Worm (Caenorhabditis elegans): Measurements from ENCODE around the gene qars-1.

The qars-1 gene

ce11 chrIV:15039477-15039876 is 26.5 kb upstream of the qars-1 start, which contains the start of gene hrpu-1 (continued):
- no peak for TF ChIP-seq F22D6.2 (tag; optimal IDR thresholded peaks at IDR 0.05)
- TF ChIP-seq nhr-27 (tag; optimal IDR thresholded peaks at IDR 0.05): no peak
- TF ChIP-seq egl-44 (GFP tag; IDR thresholded peaks at IDR 0.05): 0 out of 2 replicates have a peak, but pooled peaks have one; percentile 25
- 0 out of 2 replicates have a peak, but pooled peaks have one; percentile 19 for TF ChIP-seq C17E4.6 (GFP tag; IDR thresholded peaks at IDR 0.05)
- peak; percentile 41 for TF ChIP-seq lsy-27 (tag; optimal IDR thresholded peaks at IDR 0.05; ENCODE audit: borderline replicate concordance, insufficient read depth)
- peak; percentile 7 for TF ChIP-seq gei-17 (GFP tag; optimal IDR thresholded peaks at IDR 0.05)
- TF ChIP-seq mcd-1 (GFP tag; IDR thresholded peaks at IDR 0.05): peak; percentile 87
- peak; percentile 39; the same call in 1 of the 2 replicates for TF ChIP-seq cebp-1 (GFP tag; IDR thresholded peaks at IDR 0.05)
- peak; percentile 79 for TF ChIP-seq cebp-1 (tag; optimal IDR thresholded peaks at IDR 0.05)
- TF ChIP-seq athp-1 (tag; optimal IDR thresholded peaks at IDR 0.05): peak; percentile 73
- TF ChIP-seq ZK185.1 (tag; optimal IDR thresholded peaks at IDR 0.05; ENCODE audit: poor library complexity, severe bottlenecking): peak; percentile 62
- TF ChIP-seq pha-4 (tag; optimal IDR thresholded peaks at IDR 0.05): no peak
- peak; percentile 67 for TF ChIP-seq unc-130 (GFP tag; optimal IDR thresholded peaks at IDR 0.05)
- peak; percentile 57 for TF ChIP-seq ceh-27 (GFP tag; optimal IDR thresholded peaks at IDR 0.05)
- peak; percentile 86 for TF ChIP-seq pbrm-1 (GFP tag; IDR thresholded peaks at IDR 0.05)
- peak; percentile 75 for TF ChIP-seq rcor-1 (GFP tag; IDR thresholded peaks at IDR 0.05)
- TF ChIP-seq Y79H2A.3 (GFP tag; conservative IDR thresholded peaks at IDR 0.05): 0 out of 2 replicates have a peak, but pooled peaks have one; percentile 38
- peak; percentile 74 for TF ChIP-seq lin-26 (GFP tag; IDR thresholded peaks at IDR 0.05)
- TF ChIP-seq F49E8.2 (tag; optimal IDR thresholded peaks at IDR 0.05; ENCODE audit: insufficient read depth): peak; percentile 90
- peak; percentile 56 for TF ChIP-seq hmg-1.2 (GFP tag; IDR thresholded peaks at IDR 0.05)
- TF ChIP-seq repo-1 (tag; optimal IDR thresholded peaks at IDR 0.05): peak; percentile 74
- peak; percentile 41 for TF ChIP-seq hrde-1 (tag; optimal IDR thresholded peaks at IDR 0.05; ENCODE audit: borderline replicate concordance)
- TF ChIP-seq lir-1 (GFP tag; conservative IDR thresholded peaks at IDR 0.05): peak; percentile 77
- TF ChIP-seq T07F8.4 (tag; optimal IDR thresholded peaks at IDR 0.05): no peak
- TF ChIP-seq attf-3 (GFP tag; conservative IDR thresholded peaks at IDR 0.05): peak; percentile 71; the same call in 1 of the 2 replicates
- TF ChIP-seq zfh-2 (GFP tag; conservative IDR thresholded peaks at IDR 0.05): no peak
- TF ChIP-seq madf-6 (GFP tag; IDR thresholded peaks at IDR 0.05): peak; percentile 84
- peak; percentile 40 for TF ChIP-seq ceh-100 (GFP tag; IDR thresholded peaks at IDR 0.05)
- TF ChIP-seq F39B2.1 (GFP tag; IDR thresholded peaks at IDR 0.05): 0 out of 2 replicates have a peak, but pooled peaks have one; percentile 49
- peak; percentile 97 for TF ChIP-seq lin-54 (GFP tag; optimal IDR thresholded peaks at IDR 0.05)
- TF ChIP-seq zim-3 (tag; optimal IDR thresholded peaks at IDR 0.05): no peak
- peak; percentile 100 for TF ChIP-seq ztf-18 (tag; optimal IDR thresholded peaks at IDR 0.05)
- peak; percentile 50 for TF ChIP-seq K12H6.12 (tag; optimal IDR thresholded peaks at IDR 0.05)
- no peak for TF ChIP-seq dpff-1 (tag; optimal IDR thresholded peaks at IDR 0.05)
- TF ChIP-seq tbp1 (GFP tag; optimal IDR thresholded peaks at IDR 0.05): peak; percentile 70
- peak; percentile 23; the same call in 1 of the 2 replicates for TF ChIP-seq ceh-91 (GFP tag; IDR thresholded peaks at IDR 0.05)
- peak in 2 of 3 experiments; percentile 79 to 93 for TF ChIP-seq lin-35 (GFP tag; optimal IDR thresholded peaks at IDR 0.05)
- peak; percentile 84 for TF ChIP-seq tlf-1 (GFP tag; optimal IDR thresholded peaks at IDR 0.05)
- TF ChIP-seq atf-7 (tag; optimal IDR thresholded peaks at IDR 0.05): peak; percentile 40
- TF ChIP-seq cebp-2 (GFP tag; IDR thresholded peaks at IDR 0.05): peak; percentile 96; the same call in 1 of the 2 replicates
- 0 out of 2 replicates have a peak, but pooled peaks have one; percentile 62 for TF ChIP-seq madf-3 (GFP tag; IDR thresholded peaks at IDR 0.05)
- peak; percentile 57 for TF ChIP-seq F23B12.7 (tag; optimal IDR thresholded peaks at IDR 0.05; ENCODE audit: insufficient read depth)
- peak; percentile 8 for TF ChIP-seq snpc-1.1 (tag; optimal IDR thresholded peaks at IDR 0.05; ENCODE audit: insufficient read depth)
- no peak for TF ChIP-seq egl-18 (GFP tag; IDR thresholded peaks at IDR 0.05)
- peak; percentile 23; the same call in 1 of the 2 replicates for TF ChIP-seq Y67H2A.10 (GFP tag; conservative IDR thresholded peaks at IDR 0.05)
- peak; percentile 94 for TF ChIP-seq dox-1 (GFP tag; IDR thresholded peaks at IDR 0.05)

Data from whole organism, young adult.